Fruit fly (Drosophila melanogaster): ENCODE results near the gene CG31245.
A peak's percentile ranks its signal among the peaks of the same experiment; 100 is the strongest.

The CG31245 gene

dm6 chr3R:19377125-19377524 lies at the start of gene CG31245:
CG31245 (minus strand) TSS chr3R:19377225.
- TF ChIP-seq noc (tag; optimal IDR thresholded peaks at IDR 0.05), result no peak

dm6 chr3R:19425099-19425498 lies 48.1 kb upstream of the CG31245 start, which contains the start of gene CG3517:
CG3517 (minus strand) TSS chr3R:19425199.
- TF ChIP-seq noc (tag; optimal IDR thresholded peaks at IDR 0.05), result no peak

DNA sequence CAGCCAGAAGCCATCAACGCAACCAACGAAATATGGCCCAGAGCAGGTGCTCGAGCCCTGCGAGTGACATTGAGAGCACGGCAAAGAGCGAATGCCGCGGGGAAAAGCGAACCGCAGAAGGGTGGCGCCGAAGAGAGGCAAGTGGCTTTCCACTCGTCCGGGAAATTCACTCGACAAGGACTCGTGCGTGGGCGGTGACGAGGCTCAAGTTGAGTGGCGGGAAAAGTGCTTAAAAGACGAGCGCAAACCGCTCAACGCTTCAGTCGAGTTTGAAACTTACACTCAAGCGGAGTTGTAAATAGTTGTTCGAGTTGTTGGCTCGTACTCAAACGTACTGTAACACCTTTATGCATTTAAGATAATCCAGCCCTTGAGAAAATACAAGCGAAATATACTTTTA lies 35.4 kb upstream of the CG31245 start, which contains the start of gene CG31221:
CG31221 (plus strand) TSS at position 256 of the 400 bp plus-strand sequence.
- no peak for TF ChIP-seq noc (tag; optimal IDR thresholded peaks at IDR 0.05)

DNA sequence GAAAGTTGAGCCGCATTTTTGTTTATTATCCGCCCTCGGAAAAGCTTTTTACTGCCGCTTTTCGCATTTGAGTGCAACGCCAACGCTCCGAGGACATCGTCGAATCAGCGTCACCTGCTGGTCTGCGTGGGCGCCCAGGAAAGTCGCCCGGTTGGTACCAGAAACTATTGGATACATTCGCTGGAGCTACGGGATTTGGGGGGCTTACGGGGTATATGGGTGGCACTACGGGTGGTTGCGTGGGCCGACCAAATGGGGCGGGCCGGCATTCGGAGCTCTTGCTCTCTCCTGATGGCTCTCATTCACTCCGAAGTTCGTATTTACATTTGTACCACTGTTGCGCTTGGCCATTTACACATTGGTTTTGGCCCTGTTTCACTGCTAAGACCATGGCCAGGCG lies 34.3 kb upstream of the CG31245 start:
- TF ChIP-seq noc (tag; optimal IDR thresholded peaks at IDR 0.05), result no peak

DNA sequence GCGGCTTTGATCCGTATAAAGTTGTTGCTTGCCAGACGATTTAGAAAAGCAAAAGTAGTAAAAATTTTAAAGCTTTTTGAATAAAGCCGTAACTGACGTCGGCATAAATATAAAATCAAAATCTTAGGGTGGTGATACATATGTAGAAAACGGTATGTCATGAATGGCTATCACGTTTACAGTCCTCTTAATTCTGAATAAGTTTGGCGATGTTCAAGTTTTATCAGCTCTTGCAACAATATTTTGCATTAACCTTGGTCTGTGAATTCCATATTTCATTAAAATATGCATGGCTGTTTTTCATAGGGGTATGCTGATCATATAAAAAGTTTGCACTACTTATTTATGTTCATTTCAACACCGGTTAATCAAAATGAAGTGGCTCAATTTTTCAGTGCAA lies 31.5 kb upstream of the CG31245 start, which contains the start of gene CG11626:
CG11626 (plus strand) TSS at position 301 of the 400 bp plus-strand sequence.
- TF ChIP-seq noc (tag; optimal IDR thresholded peaks at IDR 0.05), result no peak

dm6 chr3R:19406852-19407251 lies 29.8 kb upstream of the CG31245 start:
- TF ChIP-seq noc (tag; optimal IDR thresholded peaks at IDR 0.05), result no peak

DNA sequence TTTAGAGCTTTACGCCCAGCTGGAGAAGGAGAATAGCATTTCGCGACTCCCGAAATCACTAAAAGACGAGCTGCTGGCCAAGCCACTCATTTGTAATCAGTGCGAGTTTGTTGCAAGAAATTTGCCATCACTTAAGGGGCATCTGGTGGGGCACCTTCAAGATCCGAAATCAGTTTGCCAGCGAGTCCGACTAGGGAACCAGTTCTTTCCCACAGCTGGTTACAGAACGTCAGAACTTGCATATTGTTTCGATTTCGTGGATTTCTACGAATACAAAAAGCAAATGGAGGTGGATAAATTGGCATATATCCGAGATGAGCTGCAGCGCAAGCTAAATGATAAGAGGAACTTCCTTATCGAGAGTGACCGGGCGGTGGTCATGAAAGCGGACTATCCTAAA lies 27.3 kb upstream of the CG31245 start:
- TF ChIP-seq noc (tag; optimal IDR thresholded peaks at IDR 0.05), result no peak

DNA sequence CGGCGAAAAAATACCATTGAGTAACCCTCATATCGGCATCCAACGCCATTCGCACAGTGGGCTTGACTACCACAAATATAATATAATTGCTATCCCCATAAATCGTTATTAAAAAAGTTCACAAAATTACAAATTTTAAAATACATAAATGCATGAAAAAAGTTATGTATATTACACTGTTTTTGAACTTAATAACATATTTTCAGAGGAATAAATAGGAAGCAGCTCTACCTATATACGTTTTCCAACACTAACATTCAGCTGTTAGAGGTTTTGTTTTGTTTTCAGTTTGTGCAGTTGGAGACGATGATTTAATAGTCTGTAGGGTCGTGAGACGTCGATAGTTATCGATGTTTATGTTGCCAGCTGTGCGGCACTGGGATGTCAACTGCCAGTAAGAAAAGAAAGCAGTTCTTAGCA lies 26.1 kb upstream of the CG31245 start, which contains the start of the genes Ino80 and Aptx:
Ino80 (minus strand) TSS at position 58 of the 420 bp plus-strand sequence.
Aptx (plus strand) TSS at position 360 of the 420 bp plus-strand sequence.
- peak; percentile 91 for TF ChIP-seq noc (tag; optimal IDR thresholded peaks at IDR 0.05)

DNA sequence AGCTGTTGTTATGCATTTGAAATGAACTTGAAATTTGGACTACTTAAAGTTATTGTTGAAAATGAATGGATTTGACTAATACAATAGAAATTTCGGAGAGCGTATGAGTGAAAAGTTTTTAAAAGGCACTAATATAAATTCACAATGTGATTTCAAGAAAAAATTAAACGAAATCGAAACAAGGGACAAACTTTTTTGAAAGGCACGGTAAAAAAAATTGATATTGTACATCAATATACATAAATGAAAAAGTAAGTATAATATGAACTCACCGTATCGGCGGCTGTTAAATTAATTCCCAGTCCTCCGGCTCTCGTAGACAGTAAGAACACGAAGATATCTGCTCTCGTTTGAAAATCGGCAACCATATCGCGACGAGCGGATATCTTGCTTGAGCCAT lies 21.4 kb upstream of the CG31245 start, which contains the start of gene CG31244:
CG31244 (minus strand) TSS at position 101 of the 400 bp plus-strand sequence.
- no peak for TF ChIP-seq noc (tag; optimal IDR thresholded peaks at IDR 0.05)

DNA sequence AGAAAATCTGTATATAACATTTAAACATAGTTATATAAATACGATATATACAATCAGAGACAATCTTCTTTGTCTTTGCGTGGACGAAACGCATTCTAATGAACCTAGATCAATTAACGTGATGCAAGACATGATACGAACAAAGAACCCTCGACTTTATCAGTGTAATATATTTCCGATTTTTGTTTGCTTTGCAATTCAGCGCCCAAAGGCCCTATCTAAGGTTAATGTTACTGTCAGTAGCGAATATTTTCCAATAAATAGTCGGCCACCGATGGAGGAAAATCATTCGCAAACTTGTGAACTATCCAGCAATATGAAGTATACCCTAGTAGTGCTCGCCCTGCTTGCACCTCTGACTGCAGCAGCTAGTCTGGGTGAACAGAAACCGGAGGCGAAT lies 16.0 kb upstream of the CG31245 start, which contains the start of gene CG3739:
CG3739 (plus strand) TSS at position 301 of the 400 bp plus-strand sequence.
- no peak for TF ChIP-seq noc (tag; optimal IDR thresholded peaks at IDR 0.05)

DNA sequence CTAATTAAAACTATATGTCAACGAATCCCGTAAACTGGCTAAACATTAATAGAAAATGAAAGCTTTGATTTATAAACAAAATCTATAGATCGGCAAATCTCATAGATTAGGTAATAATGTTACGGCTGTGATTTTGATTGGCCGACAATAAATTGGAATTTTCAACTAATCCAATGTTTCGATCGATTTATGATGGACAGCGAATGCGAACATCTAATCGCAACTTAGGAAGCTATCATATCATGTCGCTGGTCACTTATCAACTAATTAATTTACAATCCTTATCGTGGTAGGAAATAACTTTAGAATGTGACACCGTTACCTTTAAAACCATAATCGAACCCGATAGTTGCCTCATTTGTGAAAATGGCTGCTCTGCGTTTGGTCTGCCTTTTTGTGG lies 12.9 kb upstream of the CG31245 start, which contains the start of gene CG18493:
CG18493 (plus strand) TSS at position 352 of the 400 bp plus-strand sequence.
- peak; percentile 78 for TF ChIP-seq noc (tag; optimal IDR thresholded peaks at IDR 0.05)

dm6 chr3R:19387608-19388007 lies 10.6 kb upstream of the CG31245 start, which contains the start of gene CG3734:
CG3734 (plus strand) TSS chr3R:19387861.
- peak; percentile 59 for TF ChIP-seq noc (tag; optimal IDR thresholded peaks at IDR 0.05)

dm6 chr3R:19383298-19383697 lies 6.3 kb upstream of the CG31245 start:
- TF ChIP-seq noc (tag; optimal IDR thresholded peaks at IDR 0.05), result no peak

dm6 chr3R:19375923-19376322 lies 1.1 kb downstream of the CG31245 start, which contains the start of gene CG31404:
CG31404 (minus strand) TSS chr3R:19376023.
- TF ChIP-seq noc (tag; optimal IDR thresholded peaks at IDR 0.05), result no peak

DNA sequence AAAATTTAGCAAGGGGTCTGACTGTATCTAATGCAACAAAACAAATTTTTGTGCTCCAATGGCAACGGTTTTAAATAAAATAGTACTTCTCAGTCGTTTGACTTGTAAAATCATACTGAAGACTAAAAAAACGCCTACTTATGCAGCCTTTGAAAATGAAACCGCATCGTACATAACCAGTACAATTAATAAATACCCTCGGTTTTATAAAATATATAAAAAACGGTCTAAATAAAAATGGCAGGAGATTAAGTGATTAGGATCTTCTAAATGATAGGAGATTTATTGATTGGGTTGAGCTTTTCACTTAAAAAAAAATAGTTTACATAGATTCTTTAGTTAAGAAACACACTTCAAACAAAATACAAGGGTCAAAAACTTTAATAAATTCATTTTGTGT lies 2.3 kb downstream of the CG31245 start, which contains the start of gene CG3581:
CG3581 (minus strand) TSS at position 101 of the 400 bp plus-strand sequence.
- no peak for TF ChIP-seq noc (tag; optimal IDR thresholded peaks at IDR 0.05)

dm6 chr3R:19370693-19371092 lies 6.3 kb downstream of the CG31245 start:
- TF ChIP-seq noc (tag; optimal IDR thresholded peaks at IDR 0.05), result no peak

DNA sequence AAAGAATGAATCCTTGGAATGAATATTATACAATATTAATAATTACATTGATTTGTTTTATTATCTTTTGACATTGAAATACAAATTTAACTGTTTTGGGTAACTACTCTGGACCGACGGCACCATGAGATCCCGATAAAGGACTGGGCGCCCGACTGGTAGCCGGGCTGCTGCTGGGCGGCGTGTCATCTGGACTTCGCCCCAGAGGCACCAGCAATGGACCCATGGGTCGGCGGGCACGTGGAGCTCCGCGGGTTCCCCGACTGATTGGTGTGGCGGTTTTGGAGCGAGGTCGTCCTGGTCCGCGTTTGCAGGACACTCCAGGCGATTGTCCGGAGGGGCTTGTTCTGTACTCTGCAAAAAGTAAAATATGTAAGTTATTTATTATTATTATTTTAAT lies 8.0 kb downstream of the CG31245 start:
- no peak for TF ChIP-seq noc (tag; optimal IDR thresholded peaks at IDR 0.05)

All from whole organism, larva.